Fruit fly (Drosophila melanogaster) whole organism, embryonic: Measurements from ENCODE around the gene CG10338.

Source experiments
- Abd-B ChIP-seq: fragments of 200-800 bp; sonication (Bioruptor generic); optimal IDR thresholded peaks from 2 replicates; lab custom pipeline; 2018; ENCODE audit warnings: missing biosample characterization, mild to moderate bottlenecking, missing genetic modification characterization, moderate library complexity
- Atf3 ChIP-seq: fragments of 200-800 bp; sonication (Bioruptor generic); optimal IDR thresholded peaks from 3 replicates; lab custom pipeline; 2016; ENCODE audit warnings: missing biosample characterization, missing genetic modification characterization
- B-H1 ChIP-seq: fragments of 200-800 bp; sonication (Bioruptor generic); IDR thresholded peaks from 3 replicates; pipeline ENCODE4 v1.3.6; 2022; ENCODE audit warnings: missing biosample characterization, missing genetic modification characterization
- CG11456 ChIP-seq: fragments of 200-800 bp; sonication (Bioruptor generic); IDR thresholded peaks from 3 replicates; pipeline ENCODE4 v1.3.6; 2022; ENCODE audit warnings: missing biosample characterization, missing genetic modification characterization
- CG11723 ChIP-seq: fragments of 200-800 bp; sonication (Bioruptor generic); optimal IDR thresholded peaks from 2 replicates; lab custom pipeline; 2017; ENCODE audit warnings: missing biosample characterization, mild to moderate bottlenecking, missing genetic modification characterization
- CG12391 ChIP-seq: fragments of 200-800 bp; sonication (Bioruptor generic); optimal IDR thresholded peaks from 3 replicates; lab custom pipeline; 2018; ENCODE audit warnings: missing biosample characterization, mild to moderate bottlenecking, missing genetic modification characterization, moderate library complexity
- CG14050 ChIP-seq: fragments of 200-800 bp; sonication (Bioruptor generic); IDR thresholded peaks from 3 replicates; pipeline ENCODE4 v1.3.6; 2022; ENCODE audit warnings: missing biosample characterization, missing genetic modification characterization
- CG1529 ChIP-seq: fragments of 200-800 bp; sonication (Bioruptor generic); optimal IDR thresholded peaks from 3 replicates; lab custom pipeline; 2018; ENCODE audit warnings: missing biosample characterization, missing genetic modification characterization
- CG1602 ChIP-seq: fragments of 200-800 bp; sonication (Bioruptor generic); optimal IDR thresholded peaks from 3 replicates; lab custom pipeline; 2016; ENCODE audit warnings: missing biosample characterization, missing genetic modification characterization
- CG16863 ChIP-seq: fragments of 200-800 bp; sonication (Bioruptor generic); optimal IDR thresholded peaks from 3 replicates; lab custom pipeline; 2016; ENCODE audit warnings: missing biosample characterization, missing genetic modification characterization
- CG17612 ChIP-seq: fragments of 200-800 bp; sonication (Bioruptor generic); IDR thresholded peaks from 2 replicates; pipeline ENCODE4 v1.3.6; 2022; ENCODE audit warnings: missing biosample characterization, missing genetic modification characterization
- CG3407 ChIP-seq: fragments of 200-800 bp; sonication (Bioruptor generic); optimal IDR thresholded peaks from 2 replicates; lab custom pipeline; 2018; ENCODE audit warnings: missing biosample characterization, mild to moderate bottlenecking, missing genetic modification characterization
- CG34224 ChIP-seq: fragments of 200-800 bp; sonication (Bioruptor generic); IDR thresholded peaks from 3 replicates; pipeline ENCODE4 v1.3.6; 2022; ENCODE audit warnings: missing biosample characterization, missing genetic modification characterization; ENCODE audit not compliant: partially characterized antibody
- CG4282 ChIP-seq: fragments of 200-800 bp; sonication (Bioruptor generic); optimal IDR thresholded peaks from 2 replicates; lab custom pipeline; 2016; ENCODE audit warnings: missing biosample characterization, missing genetic modification characterization
- CG4424 ChIP-seq: fragments of 200-800 bp; sonication (Bioruptor generic); optimal IDR thresholded peaks from 3 replicates; lab custom pipeline; 2016; ENCODE audit warnings: missing biosample characterization, missing genetic modification characterization
- CG6254 ChIP-seq: fragments of 200-800 bp; sonication (Bioruptor generic); optimal IDR thresholded peaks from 3 replicates; lab custom pipeline; 2017; ENCODE audit warnings: mild to moderate bottlenecking, missing biosample characterization, missing genetic modification reagents, missing genetic modification characterization
- CG7357 ChIP-seq: fragments of 200-800 bp; sonication (Bioruptor generic); IDR thresholded peaks from 3 replicates; pipeline ENCODE4 v1.3.6; 2022; ENCODE audit warnings: missing biosample characterization, missing genetic modification characterization
- CG9817 ChIP-seq: fragments of 200-800 bp; sonication (Bioruptor generic); optimal IDR thresholded peaks from 2 replicates; lab custom pipeline; 2018; ENCODE audit warnings: missing biosample characterization, mild to moderate bottlenecking, missing genetic modification characterization, moderate library complexity
- CoRest ChIP-seq: fragments of 200-800 bp; sonication (Bioruptor generic); optimal IDR thresholded peaks from 3 replicates; lab custom pipeline; 2018; ENCODE audit warnings: missing biosample characterization, mild to moderate bottlenecking, missing genetic modification characterization, moderate library complexity
- Doc2 ChIP-seq: fragments of 200-800 bp; sonication (Bioruptor generic); IDR thresholded peaks from 2 replicates; pipeline ENCODE4 v1.3.6; 2022; ENCODE audit warnings: missing biosample characterization, missing genetic modification characterization
- ERR ChIP-seq: fragments of 200-800 bp; sonication (Bioruptor generic); optimal IDR thresholded peaks from 2 replicates; lab custom pipeline; 2016; ENCODE audit warnings: missing biosample characterization, missing genetic modification characterization
- Elba2 ChIP-seq: fragments of 200-800 bp; sonication (Bioruptor generic); optimal IDR thresholded peaks from 3 replicates; lab custom pipeline; 2016; ENCODE audit warnings: missing biosample characterization, missing genetic modification characterization
- HLH54F ChIP-seq: fragments of 200-800 bp; sonication (Bioruptor generic); optimal IDR thresholded peaks from 3 replicates; lab custom pipeline; 2016; ENCODE audit warnings: missing biosample characterization, missing genetic modification characterization
- Hr51 ChIP-seq, 2 experiments: fragments of 200-800 bp; sonication (Bioruptor generic); optimal IDR thresholded peaks; 2 replicates in 1 of 2; 3 replicates in 1 of 2; lab custom pipeline; 2016 to 2018; ENCODE audit warnings: missing biosample characterization in 2 of 2, missing genetic modification characterization in 2 of 2, mild to moderate bottlenecking in 1 of 2, moderate library complexity in 1 of 2
- MESR4 ChIP-seq: fragments of 200-800 bp; sonication (Bioruptor generic); optimal IDR thresholded peaks from 2 replicates; lab custom pipeline; 2018; ENCODE audit warnings: missing biosample characterization, mild to moderate bottlenecking, missing genetic modification characterization, moderate library complexity
- NC2α ChIP-seq: fragments of 200-800 bp; sonication (Bioruptor generic); optimal IDR thresholded peaks from 2 replicates; lab custom pipeline; 2016; ENCODE audit warnings: missing biosample characterization, missing genetic modification characterization
- NfI ChIP-seq: fragments of 200-800 bp; sonication (Bioruptor generic); optimal IDR thresholded peaks from 3 replicates; lab custom pipeline; 2018; ENCODE audit warnings: missing biosample characterization, mild to moderate bottlenecking, missing genetic modification characterization, moderate library complexity
- Opbp ChIP-seq: fragments of 200-800 bp; sonication (Bioruptor generic); IDR thresholded peaks from 3 replicates; pipeline ENCODE4 v1.3.6; 2022; ENCODE audit warnings: missing biosample characterization, missing genetic modification characterization; ENCODE audit not compliant: partially characterized antibody
- Ptx1 ChIP-seq: fragments of 200-800 bp; sonication (Bioruptor generic); IDR thresholded peaks from 2 replicates; pipeline ENCODE4 v1.3.6; 2022; ENCODE audit warnings: missing biosample characterization, missing genetic modification characterization
- Rfx ChIP-seq: fragments of 200-800 bp; sonication (Bioruptor generic); IDR thresholded peaks from 2 replicates; pipeline ENCODE4 v1.3.6; 2022; ENCODE audit warnings: missing biosample characterization, missing genetic modification characterization
- Side ChIP-seq: fragments of 200-800 bp; sonication (Bioruptor generic); optimal IDR thresholded peaks from 2 replicates; lab custom pipeline; 2016; ENCODE audit warnings: missing biosample characterization, missing genetic modification characterization
- aop ChIP-seq: fragments of 200-800 bp; sonication (Bioruptor generic); IDR thresholded peaks from 2 replicates; pipeline ENCODE4 v1.3.6; 2022; ENCODE audit warnings: missing biosample characterization, missing genetic modification characterization
- da ChIP-seq: fragments of 200-800 bp; sonication (Bioruptor generic); optimal IDR thresholded peaks from 2 replicates; lab custom pipeline; 2016; ENCODE audit warnings: missing biosample characterization, missing genetic modification characterization
- dmrt11E ChIP-seq: fragments of 200-800 bp; sonication (Bioruptor generic); optimal IDR thresholded peaks from 3 replicates; lab custom pipeline; 2018; ENCODE audit warnings: missing biosample characterization, mild to moderate bottlenecking, missing genetic modification characterization, moderate library complexity
- en ChIP-seq: fragments of 200-800 bp; sonication (Bioruptor generic); optimal IDR thresholded peaks from 2 replicates; lab custom pipeline; 2016; ENCODE audit warnings: missing biosample characterization, missing genetic modification characterization
- eve ChIP-seq, 2 experiments: fragments of >200 bp; optimal IDR thresholded peaks; 2 replicates each; lab custom pipeline; 2017; ENCODE audit warnings: missing biosample characterization in 2 of 2, missing genetic modification characterization in 2 of 2
- fu2 ChIP-seq: fragments of 200-800 bp; sonication (Bioruptor generic); optimal IDR thresholded peaks from 2 replicates; lab custom pipeline; 2016; ENCODE audit warnings: missing biosample characterization, missing genetic modification characterization
- h ChIP-seq: fragments of >200 bp; optimal IDR thresholded peaks from 2 replicates; lab custom pipeline; 2017
- kni ChIP-seq: fragments of 200-800 bp; sonication (Bioruptor generic); optimal IDR thresholded peaks from 3 replicates; lab custom pipeline; 2017; ENCODE audit warnings: mild to moderate bottlenecking, missing biosample characterization, missing genetic modification reagents, missing genetic modification characterization
- odd ChIP-seq: fragments of 200-800 bp; sonication (Bioruptor generic); optimal IDR thresholded peaks from 2 replicates; lab custom pipeline; 2017; ENCODE audit warnings: missing biosample characterization, mild to moderate bottlenecking, missing genetic modification characterization
- otp ChIP-seq: fragments of 200-800 bp; sonication (Bioruptor generic); IDR thresholded peaks from 3 replicates; pipeline ENCODE4, ENCODE4 v1.3.6; 2022; ENCODE audit warnings: missing biosample characterization, missing genetic modification characterization
- prd ChIP-seq, 3 experiments: fragments of >200 bp in 2 of 3; fragments of 200-800 bp in 1 of 3; sonication (Bioruptor generic) in 1 of 3; optimal IDR thresholded peaks in 2 of 3; IDR thresholded peaks in 1 of 3; 2 replicates in 2 of 3; 3 replicates in 1 of 3; pipeline versions ENCODE4 v1.3.6 to Lab custom; 2017 to 2022; ENCODE audit warnings: missing biosample characterization in 1 of 3, missing genetic modification characterization in 1 of 3
- pzg ChIP-seq: fragments of 200-800 bp; sonication (Bioruptor generic); optimal IDR thresholded peaks from 3 replicates; lab custom pipeline; 2018; ENCODE audit warnings: missing biosample characterization, mild to moderate bottlenecking, missing genetic modification characterization, moderate library complexity
- run ChIP-seq: fragments of 200-800 bp; sonication (Bioruptor generic); optimal IDR thresholded peaks from 3 replicates; lab custom pipeline; 2018; ENCODE audit warnings: missing biosample characterization, mild to moderate bottlenecking, missing genetic modification characterization
- sens-2 ChIP-seq: fragments of 200-800 bp; sonication (Bioruptor generic); IDR thresholded peaks from 2 replicates; pipeline ENCODE4 v1.3.6; 2022; ENCODE audit warnings: missing biosample characterization, missing genetic modification characterization
- tap ChIP-seq: fragments of 200-800 bp; optimal IDR thresholded peaks from 3 replicates; lab custom pipeline; 2019; ENCODE audit warnings: missing biosample characterization, mild to moderate bottlenecking, missing genetic modification characterization, moderate library complexity
- trem ChIP-seq: fragments of 200-800 bp; optimal IDR thresholded peaks from 3 replicates; lab custom pipeline; 2019; ENCODE audit warnings: missing biosample characterization, mild to moderate bottlenecking, missing genetic modification characterization, moderate library complexity
- vfl ChIP-seq: fragments of 200-800 bp; sonication (Bioruptor generic); optimal IDR thresholded peaks from 2 replicates; lab custom pipeline; 2016; ENCODE audit warnings: missing biosample characterization, missing genetic modification characterization
- wor ChIP-seq: fragments of 200-800 bp; sonication (Bioruptor generic); IDR thresholded peaks from 2 replicates; pipeline ENCODE4 v1.3.6; 2022; ENCODE audit warnings: missing biosample characterization, missing genetic modification characterization

The CG10338 gene

dm6 chr2L:18665952-18666606 lies 29.4 kb upstream of the CG10338 start (continued):
- peak; percentile 60 for TF ChIP-seq CG9817 (tag; lab: Kevin White, UChicago)
- no peak for TF ChIP-seq h (lab: Kevin White, UChicago)
- TF ChIP-seq Abd-B (GFP tag; lab: Kevin White, UChicago), result peak; percentile 19
- peak in 1 of 2 experiments; percentile 2 for TF ChIP-seq Hr51 (GFP tag; optimal IDR thresholded peaks at IDR 0.05; lab: Kevin White, UChicago)
- TF ChIP-seq Side (GFP tag; lab: Kevin White, UChicago), result peak; percentile 36
- TF ChIP-seq tap, result no peak
- no peak for TF ChIP-seq Doc2 (GFP tag; lab: Robert Waterston, UW)
- peak; percentile 57 for TF ChIP-seq NfI (GFP tag; lab: Kevin White, UChicago)
- no peak for TF ChIP-seq Atf3
- TF ChIP-seq odd (GFP tag; lab: Kevin White, UChicago), result no peak
- TF ChIP-seq CG3407, result no peak
- TF ChIP-seq CG4282 (GFP tag; lab: Kevin White, UChicago), result no peak
- TF ChIP-seq CG14050 (GFP tag; lab: Robert Waterston, UW), result peak; percentile 33; the same call in 1 of the 3 replicates
- no peak for TF ChIP-seq vfl (GFP tag; lab: Kevin White, UChicago)
- TF ChIP-seq Opbp (GFP tag; lab: Robert Waterston, UW), result peak; percentile 53; the same call in 1 of the 3 replicates
- TF ChIP-seq Elba2, result peak; percentile 2
- peak; percentile 58 for TF ChIP-seq NC2α (GFP tag; lab: Kevin White, UChicago)
- no peak for TF ChIP-seq wor (GFP tag; lab: Robert Waterston, UW)
- peak; percentile 34 for TF ChIP-seq CG4424 (GFP tag; lab: Kevin White, UChicago)
- no peak for TF ChIP-seq CG6254 (GFP tag; lab: Kevin White, UChicago)
- TF ChIP-seq CG7357 (GFP tag; lab: Robert Waterston, UW), result peak; percentile 29; the same call in 1 of the 3 replicates
- no peak for TF ChIP-seq B-H1
- peak; percentile 62; the same call in 2 of the 3 replicates for TF ChIP-seq otp
- no peak for TF ChIP-seq MESR4 (GFP tag; lab: Kevin White, UChicago)
- peak; percentile 61 for TF ChIP-seq CG1602 (GFP tag; lab: Kevin White, UChicago)
- TF ChIP-seq CG12391 (tag; lab: Kevin White, UChicago), result peak; percentile 17
- TF ChIP-seq CG17612, result no peak
- TF ChIP-seq en (GFP tag; lab: Kevin White, UChicago), result peak; percentile 5
- TF ChIP-seq CG1529 (GFP tag; lab: Kevin White, UChicago), result no peak
- peak; percentile 43 for TF ChIP-seq HLH54F (GFP tag; lab: Kevin White, UChicago)
- peak; percentile 90 for TF ChIP-seq CG11456 (GFP tag; lab: Robert Waterston, UW)
- TF ChIP-seq trem, result no peak
- TF ChIP-seq dmrt11E (tag; lab: Kevin White, UChicago), result peak; percentile 2
- no peak for TF ChIP-seq run (tag; lab: Kevin White, UChicago)
- no peak for TF ChIP-seq CG34224 (GFP tag; lab: Robert Waterston, UW)
- TF ChIP-seq pzg, result peak; percentile 5
- no peak for TF ChIP-seq sens-2 (GFP tag; lab: Robert Waterston, UW)
- TF ChIP-seq fu2 (GFP tag; lab: Kevin White, UChicago), result no peak
- TF ChIP-seq ERR (GFP tag; lab: Kevin White, UChicago), result no peak
- TF ChIP-seq Rfx (GFP tag; lab: Robert Waterston, UW), result peak; percentile 80
- TF ChIP-seq kni (GFP tag; lab: Kevin White, UChicago), result no peak
- no peak for TF ChIP-seq aop (GFP tag; lab: Robert Waterston, UW)
- TF ChIP-seq CG11723 (GFP tag; lab: Kevin White, UChicago), result no peak
- TF ChIP-seq CG16863 (GFP tag; lab: Kevin White, UChicago), result peak; percentile 41
- TF ChIP-seq Ptx1 (GFP tag; lab: Robert Waterston, UW), result peak; percentile 61
- peak; percentile 63 for TF ChIP-seq CoRest (tag; lab: Kevin White, UChicago)
- TF ChIP-seq prd (optimal IDR thresholded peaks at IDR 0.05; lab: Kevin White, UChicago), result no peak
- peak; percentile 47; the same call in 2 of the 3 replicates for TF ChIP-seq prd (GFP tag; IDR thresholded peaks at IDR 0.05; lab: Robert Waterston, UW)
- no peak for TF ChIP-seq eve (GFP tag; optimal IDR thresholded peaks at IDR 0.05; lab: Kevin White, UChicago)
- peak; percentile 25 for TF ChIP-seq da (GFP tag; lab: Kevin White, UChicago)
